Worm (Caenorhabditis elegans) whole organism, late embryonic: ENCODE data around the gene exc-14.
"Not testable (repeated sequence)": the region's sequence is repeated elsewhere in the genome, so short reads cannot be mapped to it uniquely, and the experiment has no call there.

Source experiments
- Y22D7AL.16 ChIP-seq: sonication (generic microtip); optimal IDR thresholded peaks from 2 replicates; lab custom pipeline; 2016; ENCODE audit warnings: missing genetic modification characterization, missing compliant biosample characterization
- ahr-1 ChIP-seq: sonication (generic microtip); optimal IDR thresholded peaks from 2 replicates; lab custom pipeline; 2016; ENCODE audit warnings: missing genetic modification characterization, missing compliant biosample characterization
- ama-1 ChIP-seq: fragments of 150-350 bp; optimal IDR thresholded peaks from 2 replicates; lab custom pipeline; 2014
- ceh-18 ChIP-seq: sonication (generic microtip); optimal IDR thresholded peaks from 2 replicates; lab custom pipeline; 2016; ENCODE audit warnings: missing genetic modification characterization, missing compliant biosample characterization
- ceh-19 ChIP-seq: fragments of 200-800 bp; sonication (Bioruptor generic); optimal IDR thresholded peaks from 2 replicates; lab custom pipeline; 2018; ENCODE audit warnings: mild to moderate bottlenecking, missing genetic modification characterization, missing compliant biosample characterization
- ceh-22 ChIP-seq: sonication (generic microtip); optimal IDR thresholded peaks from 2 replicates; lab custom pipeline; 2017; ENCODE audit warnings: missing biosample characterization, missing genetic modification characterization
- ceh-30 ChIP-seq: fragments of 150-350 bp; optimal IDR thresholded peaks from 2 replicates; lab custom pipeline; 2014; ENCODE audit warnings: missing biosample characterization, missing genetic modification characterization
- ceh-31 ChIP-seq: sonication (generic microtip); optimal IDR thresholded peaks from 2 replicates; lab custom pipeline; 2016; ENCODE audit warnings: missing genetic modification characterization, missing compliant biosample characterization
- ceh-45 ChIP-seq: fragments of 200-800 bp; sonication (Bioruptor generic); IDR thresholded peaks from 2 replicates; pipeline ENCODE4 v1.3.6; 2022; ENCODE audit warnings: missing genetic modification reagents, missing genetic modification characterization, missing compliant biosample characterization
- ceh-6 ChIP-seq: fragments of 200-800 bp; sonication (Bioruptor generic); optimal IDR thresholded peaks from 2 replicates; lab custom pipeline; 2018; ENCODE audit warnings: mild to moderate bottlenecking, missing genetic modification characterization, missing compliant biosample characterization
- ceh-9 ChIP-seq: sonication (generic microtip); optimal IDR thresholded peaks from 2 replicates; lab custom pipeline; 2016; ENCODE audit warnings: mild to moderate bottlenecking, missing genetic modification characterization, inconsistent platforms, missing compliant biosample characterization
- dmd-4 ChIP-seq: sonication (generic microtip); optimal IDR thresholded peaks from 2 replicates; lab custom pipeline; 2016; ENCODE audit warnings: borderline replicate concordance, missing genetic modification characterization, missing compliant biosample characterization
- dve-1 ChIP-seq: sonication (generic microtip); optimal IDR thresholded peaks from 2 replicates; lab custom pipeline; 2017; ENCODE audit warnings: antibody characterized with exemption, mild to moderate bottlenecking, missing genetic modification characterization, missing compliant biosample characterization
- elt-2 ChIP-seq: sonication (generic microtip); optimal IDR thresholded peaks from 2 replicates; lab custom pipeline; 2016; ENCODE audit warnings: missing genetic modification reagents, missing genetic modification characterization, missing compliant biosample characterization
- elt-4 ChIP-seq: sonication (generic microtip); optimal IDR thresholded peaks from 2 replicates; lab custom pipeline; 2016; ENCODE audit warnings: missing genetic modification characterization, missing compliant biosample characterization
- ets-4 ChIP-seq: sonication (generic microtip); optimal IDR thresholded peaks from 2 replicates; lab custom pipeline; 2016; ENCODE audit warnings: missing genetic modification characterization, missing compliant biosample characterization
- eyg-1 ChIP-seq: sonication (generic microtip); optimal IDR thresholded peaks from 2 replicates; lab custom pipeline; 2016; ENCODE audit warnings: missing genotype, missing genetic modification characterization, missing compliant biosample characterization
- fkh-10 ChIP-seq: fragments of 150-350 bp; optimal IDR thresholded peaks from 2 replicates; lab custom pipeline; 2014; ENCODE audit warnings: missing biosample characterization, missing genetic modification reagents, missing genetic modification characterization
- hlh-15 ChIP-seq: sonication (generic microtip); optimal IDR thresholded peaks from 2 replicates; lab custom pipeline; 2016; ENCODE audit warnings: missing genetic modification characterization, missing compliant biosample characterization
- hlh-6 ChIP-seq: sonication (generic microtip); optimal IDR thresholded peaks from 2 replicates; lab custom pipeline; 2016; ENCODE audit warnings: missing genotype, missing genetic modification characterization, missing compliant biosample characterization
- hlh-8 ChIP-seq: sonication (generic microtip); optimal IDR thresholded peaks from 2 replicates; lab custom pipeline; 2016; ENCODE audit warnings: missing genotype, missing genetic modification characterization, missing compliant biosample characterization
- lin-11 ChIP-seq: fragments of 200-800 bp; sonication (Bioruptor generic); optimal IDR thresholded peaks from 2 replicates; lab custom pipeline; 2018; ENCODE audit warnings: mild to moderate bottlenecking, missing genetic modification characterization, missing compliant biosample characterization
- nfya-1 ChIP-seq: sonication (generic microtip); optimal IDR thresholded peaks from 2 replicates; lab custom pipeline; 2017; ENCODE audit warnings: missing genetic modification characterization, mild to moderate bottlenecking, missing compliant biosample characterization, antibody characterized with exemption, moderate library complexity
- nhr-11 ChIP-seq: fragments of 150-350 bp; optimal IDR thresholded peaks from 2 replicates; lab custom pipeline; 2014; ENCODE audit warnings: missing biosample characterization, missing genetic modification characterization
- nhr-232 ChIP-seq: sonication (generic microtip); optimal IDR thresholded peaks from 2 replicates; lab custom pipeline; 2016; ENCODE audit warnings: missing genetic modification characterization, missing compliant biosample characterization
- odd-2 ChIP-seq: sonication (generic microtip); optimal IDR thresholded peaks from 2 replicates; lab custom pipeline; 2017; ENCODE audit warnings: antibody characterized with exemption, mild to moderate bottlenecking, missing genetic modification characterization, missing compliant biosample characterization
- pax-1 ChIP-seq: fragments of 150-350 bp; optimal IDR thresholded peaks from 2 replicates; lab custom pipeline; 2014; ENCODE audit warnings: missing biosample characterization, missing genetic modification characterization
- pqm-1 ChIP-seq: sonication (generic microtip); optimal IDR thresholded peaks from 2 replicates; lab custom pipeline; 2016; ENCODE audit warnings: missing genetic modification characterization, missing compliant biosample characterization
- rnt-1 ChIP-seq: sonication (generic microtip); optimal IDR thresholded peaks from 2 replicates; lab custom pipeline; 2016; ENCODE audit warnings: missing genetic modification characterization, missing compliant biosample characterization
- sox-2 ChIP-seq: fragments of 200-800 bp; sonication (Bioruptor generic); IDR thresholded peaks from 2 replicates; pipeline ENCODE4 v1.3.6; 2022; ENCODE audit warnings: missing genetic modification reagents, missing genetic modification characterization, missing compliant biosample characterization
- syd-9 ChIP-seq: sonication (generic microtip); optimal IDR thresholded peaks from 2 replicates; lab custom pipeline; 2016; ENCODE audit warnings: mild to moderate bottlenecking, missing genetic modification characterization, moderate library complexity, missing compliant biosample characterization
- tbx-2 ChIP-seq: sonication (generic microtip); optimal IDR thresholded peaks from 2 replicates; lab custom pipeline; 2016; ENCODE audit warnings: missing genetic modification characterization, missing compliant biosample characterization
- ttx-3 ChIP-seq: sonication (generic microtip); optimal IDR thresholded peaks from 2 replicates; lab custom pipeline; 2016; ENCODE audit warnings: missing genetic modification reagents, missing genetic modification characterization, missing compliant biosample characterization
- unc-3 ChIP-seq, 2 experiments: fragments of 200-800 bp in 1 of 2; sonication (Bioruptor generic) in 1 of 2; sonication (generic microtip) in 1 of 2; conservative IDR thresholded peaks in 1 of 2; optimal IDR thresholded peaks in 1 of 2; 2 replicates each; pipeline versions ENCODE4 v1.3.6 to Lab custom; 2016 to 2022; ENCODE audit warnings: missing compliant biosample characterization in 2 of 2, missing genetic modification characterization in 2 of 2, missing genetic modification reagents in 1 of 2
- unc-42 ChIP-seq: sonication (generic microtip); optimal IDR thresholded peaks from 2 replicates; lab custom pipeline; 2016; ENCODE audit warnings: missing genotype, missing genetic modification characterization, missing compliant biosample characterization
- ztf-16 ChIP-seq: sonication (generic microtip); optimal IDR thresholded peaks from 2 replicates; lab custom pipeline; 2017; ENCODE audit warnings: missing genetic modification characterization, missing compliant biosample characterization

The exc-14 gene

DNA sequence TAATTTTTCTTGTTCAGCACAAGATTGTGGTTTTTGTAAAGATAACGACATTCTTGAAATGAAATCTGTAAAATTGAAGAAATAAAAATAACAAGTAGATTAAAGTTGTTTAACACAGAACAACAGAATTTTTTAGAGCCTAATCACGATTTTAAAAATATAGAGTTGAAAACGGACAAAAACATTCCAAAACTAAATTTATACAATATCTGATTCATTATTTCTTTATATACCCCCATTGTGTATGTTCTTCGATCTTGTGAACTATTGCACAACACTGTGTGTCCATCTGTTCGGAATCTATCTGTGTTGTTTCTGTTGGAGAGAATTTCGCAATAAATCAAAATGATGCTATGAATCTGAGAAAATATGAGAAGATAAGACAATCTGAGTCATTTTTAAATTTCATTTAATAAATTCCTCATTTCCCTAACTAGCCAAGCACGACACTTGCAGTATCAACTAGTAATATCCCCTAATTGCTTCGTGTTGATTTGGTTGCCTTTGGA, 39.0 kb upstream of the exc-14 start, which contains the start of gene Y58A7A.4:
TSS of gene Y58A7A.4 (minus strand) at position 51 of the 509 bp plus-strand sequence.
- TF ChIP-seq nhr-11 (tag; lab: Kevin White, UChicago) (no peak), ets-4 (tag; lab: Kevin White, UChicago) (no peak)
- TF ChIP-seq, all 69 proteins: peak for 0

DNA sequence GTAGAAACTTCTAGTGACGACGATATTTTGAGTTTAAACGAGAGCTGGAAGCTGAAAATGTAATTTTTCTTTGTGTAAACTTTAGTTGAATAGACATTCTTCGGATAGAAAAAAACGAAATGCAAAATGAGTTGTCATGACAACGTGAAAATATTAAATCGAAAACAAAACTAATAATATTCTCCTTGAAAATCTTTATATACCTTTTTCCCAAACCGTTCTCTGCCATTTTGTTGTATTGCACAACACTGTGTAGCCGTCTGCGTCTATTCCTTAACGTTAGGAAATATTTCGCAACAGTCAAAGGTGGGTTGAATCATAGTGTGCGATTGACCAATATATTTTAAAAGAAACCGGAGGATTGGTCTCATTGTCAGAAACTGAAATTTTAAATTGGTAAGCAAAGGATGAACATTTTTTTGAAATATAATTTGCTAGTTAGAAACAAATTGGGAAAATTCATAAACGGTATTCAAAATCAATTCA, 34.9 kb upstream of the exc-14 start, which contains the start of gene Y58A7A.3:
TSS of gene Y58A7A.3 (minus strand) at position 51 of the 486 bp plus-strand sequence.
- no peak for TF ChIP-seq hlh-6 (tag; lab: Kevin White, UChicago)
- no peak for TF ChIP-seq unc-42
- no peak for TF ChIP-seq ttx-3 (tag; lab: Kevin White, UChicago)
- no peak for TF ChIP-seq ama-1
- TF ChIP-seq nfya-1 (tag; lab: Kevin White, UChicago), result peak; percentile 20

DNA sequence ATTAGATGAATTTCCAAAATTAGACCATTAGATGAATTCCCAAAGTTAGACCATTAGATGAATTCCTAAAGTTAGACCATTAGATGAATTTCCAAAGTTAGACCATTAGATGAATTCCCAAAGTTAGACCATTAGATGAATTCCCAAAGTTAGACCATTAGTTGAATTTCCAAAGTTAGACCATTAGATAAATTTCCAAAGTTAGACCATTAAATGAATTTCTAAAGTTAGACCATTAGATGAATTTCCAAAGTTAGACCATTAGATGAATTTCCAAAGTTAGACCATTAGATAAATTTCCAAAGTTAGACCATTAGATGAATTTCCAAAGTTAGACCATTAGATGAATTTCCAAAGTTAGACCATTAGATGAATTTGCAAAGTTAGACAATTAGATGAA, 29.3 kb upstream of the exc-14 start:
- TF ChIP-seq unc-3 (GFP tag; conservative IDR thresholded peaks at IDR 0.05; lab: Robert Waterston, UW), result peak; percentile 60
- TF ChIP-seq unc-3 (tag; optimal IDR thresholded peaks at IDR 0.05; lab: Kevin White, UChicago), result not testable (repeated sequence)
- 0 out of 2 replicates have a peak, but pooled peaks have one; percentile 40 for TF ChIP-seq sox-2 (GFP tag; lab: Robert Waterston, UW)
- peak; percentile 84 for TF ChIP-seq ceh-45 (GFP tag; lab: Robert Waterston, UW)
- TF ChIP-seq, all 69 proteins: peak for 3; not testable (repeated sequence) for 66

DNA sequence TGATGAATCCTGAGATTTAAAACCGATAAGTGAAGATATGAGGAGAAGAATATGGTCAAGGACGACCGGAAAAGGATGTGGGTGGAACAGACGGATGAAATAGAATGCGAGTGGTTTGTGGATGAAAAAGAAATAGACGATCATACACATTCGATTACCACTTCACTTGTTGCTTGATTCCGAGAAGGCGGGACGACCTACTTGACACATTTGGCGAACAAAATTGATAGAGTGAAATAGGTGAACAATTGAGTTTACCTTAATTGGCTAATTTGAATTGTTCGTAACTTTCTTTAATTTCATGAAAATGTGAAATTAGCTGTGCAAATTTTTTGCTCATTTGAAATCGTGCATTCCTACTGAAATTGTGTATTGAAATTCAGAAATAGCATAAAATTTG, 26.1 kb upstream of the exc-14 start, which contains the start of gene Y58A7A.2:
TSS of gene Y58A7A.2 (minus strand) at position 101 of the 400 bp plus-strand sequence.
- TF ChIP-seq nhr-232 (tag; lab: Kevin White, UChicago) (no peak), ahr-1 (tag; lab: Kevin White, UChicago) (no peak), rnt-1 (no peak), Y22D7AL.16 (no peak), ceh-31 (tag; lab: Kevin White, UChicago) (no peak)

DNA sequence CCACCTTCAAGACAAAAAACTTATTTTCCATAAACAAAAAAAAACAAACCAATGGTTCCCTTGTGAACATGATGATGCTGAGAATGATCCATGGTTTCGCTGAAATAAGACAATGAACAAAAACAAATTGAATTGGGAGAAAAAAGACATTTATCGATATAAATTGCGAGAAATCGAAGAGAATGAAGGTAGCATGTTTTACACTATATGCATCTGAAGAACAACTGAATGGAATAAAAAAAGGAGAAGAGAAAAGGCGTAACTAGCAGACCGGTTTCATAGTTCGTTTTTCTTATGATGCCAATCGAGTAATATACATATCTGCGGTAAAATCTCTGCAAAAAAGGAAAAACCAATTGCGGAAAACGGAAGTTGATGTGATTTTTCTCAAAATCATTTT, 23.4 kb upstream of the exc-14 start, which contains the start of gene Y58A7A.1:
TSS of gene Y58A7A.1 (minus strand) at position 101 of the 400 bp plus-strand sequence.
- no peak for TF ChIP-seq sox-2 (GFP tag; lab: Robert Waterston, UW)
- no peak for TF ChIP-seq ceh-30 (tag; lab: Kevin White, UChicago)
- TF ChIP-seq odd-2 (tag; lab: Kevin White, UChicago), result no peak
- TF ChIP-seq elt-4 (tag; lab: Kevin White, UChicago), result no peak
- no peak for TF ChIP-seq syd-9 (tag; lab: Kevin White, UChicago)
- TF ChIP-seq ceh-22 (tag; lab: Kevin White, UChicago), result no peak
- TF ChIP-seq nhr-11 (tag; lab: Kevin White, UChicago), result no peak
- TF ChIP-seq hlh-6 (tag; lab: Kevin White, UChicago), result no peak
- no peak for TF ChIP-seq dmd-4 (tag; lab: Kevin White, UChicago)
- no peak for TF ChIP-seq ceh-19 (GFP tag; lab: Kevin White, UChicago)
- TF ChIP-seq pqm-1 (tag; lab: Kevin White, UChicago), result no peak
- no peak for TF ChIP-seq ceh-31 (tag; lab: Kevin White, UChicago)
- TF ChIP-seq hlh-15 (tag; lab: Kevin White, UChicago), result no peak
- no peak for TF ChIP-seq pax-1 (tag; lab: Kevin White, UChicago)
- TF ChIP-seq tbx-2, result no peak
- TF ChIP-seq ztf-16 (tag; lab: Kevin White, UChicago), result no peak
- no peak for TF ChIP-seq ceh-18 (tag; lab: Kevin White, UChicago)
- no peak for TF ChIP-seq dve-1 (tag; lab: Kevin White, UChicago)
- no peak for TF ChIP-seq eyg-1 (tag; lab: Kevin White, UChicago)
- TF ChIP-seq, all 69 proteins: peak for 0

DNA sequence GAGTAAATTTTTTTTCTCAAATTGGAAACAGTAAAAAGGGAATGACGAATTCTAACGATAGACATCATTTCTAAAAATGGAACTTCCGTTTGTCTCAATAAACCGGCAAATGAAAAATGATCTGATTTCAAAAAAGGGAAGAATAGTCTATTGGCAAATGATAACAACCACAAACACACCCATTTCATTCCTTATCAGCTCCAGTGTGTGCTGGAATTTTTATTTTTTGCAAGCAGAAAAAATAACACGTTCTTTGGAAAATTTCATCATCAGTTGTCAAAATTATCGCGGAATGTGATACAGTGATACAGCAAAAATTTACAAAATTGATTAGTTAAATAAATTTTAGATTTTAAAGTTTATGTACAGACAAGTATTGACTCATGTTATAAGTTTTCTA, 21.4 kb upstream of the exc-14 start:
- TF ChIP-seq lin-11 (tag; lab: Kevin White, UChicago), result no peak
- TF ChIP-seq hlh-8 (tag; lab: Kevin White, UChicago), result no peak
- TF ChIP-seq fkh-10 (GFP tag; lab: Kevin White, UChicago), result no peak
- no peak for TF ChIP-seq ceh-6 (GFP tag; lab: Kevin White, UChicago)
- no peak for TF ChIP-seq ceh-45 (GFP tag; lab: Robert Waterston, UW)
- TF ChIP-seq ceh-31 (tag; lab: Kevin White, UChicago), result no peak
- TF ChIP-seq syd-9 (tag; lab: Kevin White, UChicago), result no peak
- TF ChIP-seq elt-2 (tag; lab: Kevin White, UChicago), result peak; percentile 57
- TF ChIP-seq ceh-9, result no peak
